Fruit fly (Drosophila melanogaster) whole organism, pupa: Measurements from ENCODE around the gene mRpL49.

Source experiments
- CG10348 ChIP-seq: fragments of 200-800 bp; sonication (Bioruptor generic); IDR thresholded peaks from 2 replicates; pipeline ENCODE4 v1.3.6; 2022; ENCODE audit warnings: missing biosample characterization, missing genetic modification characterization
- CG12605 ChIP-seq: fragments of 200-800 bp; sonication (Bioruptor generic); IDR thresholded peaks from 2 replicates; pipeline ENCODE4 v1.3.6; 2022; ENCODE audit warnings: missing biosample characterization, missing genetic modification characterization
- CG13204 ChIP-seq: fragments of 200-800 bp; sonication (Bioruptor generic); optimal IDR thresholded peaks from 2 replicates; lab custom pipeline; 2018; ENCODE audit warnings: missing biosample characterization, mild to moderate bottlenecking, missing genetic modification characterization, moderate library complexity
- CG14655 ChIP-seq: fragments of 200-800 bp; sonication (Bioruptor generic); optimal IDR thresholded peaks from 3 replicates; lab custom pipeline; 2017; ENCODE audit warnings: mild to moderate bottlenecking, missing biosample characterization, missing genetic modification reagents, missing genetic modification characterization
- CG15710 ChIP-seq: fragments of 200-800 bp; sonication (Bioruptor generic); optimal IDR thresholded peaks from 2 replicates; lab custom pipeline; 2018; ENCODE audit warnings: missing biosample characterization, mild to moderate bottlenecking, missing genetic modification characterization, moderate library complexity
- CG17806 ChIP-seq: fragments of 200-800 bp; sonication (Bioruptor generic); optimal IDR thresholded peaks from 2 replicates; lab custom pipeline; 2018; ENCODE audit warnings: missing biosample characterization, mild to moderate bottlenecking, missing genetic modification characterization, moderate library complexity
- CG32121 ChIP-seq: fragments of 200-800 bp; sonication (Bioruptor generic); IDR thresholded peaks from 2 replicates; pipeline ENCODE4 v1.3.6; 2022; ENCODE audit warnings: missing biosample characterization, missing genetic modification characterization
- CG34367 ChIP-seq: fragments of 200-800 bp; sonication (Bioruptor generic); optimal IDR thresholded peaks from 2 replicates; lab custom pipeline; 2018; ENCODE audit warnings: missing biosample characterization, mild to moderate bottlenecking, missing genetic modification characterization
- CG4496 ChIP-seq: fragments of 200-800 bp; sonication (Bioruptor generic); IDR thresholded peaks from 3 replicates; pipeline ENCODE4 v1.3.6; 2022; ENCODE audit warnings: missing biosample characterization, missing genetic modification characterization
- CG8159 ChIP-seq: fragments of 200-800 bp; sonication (Bioruptor generic); optimal IDR thresholded peaks from 3 replicates; lab custom pipeline; 2018; ENCODE audit warnings: missing biosample characterization, mild to moderate bottlenecking, missing genetic modification characterization, moderate library complexity
- CG8301 ChIP-seq: fragments of 200-800 bp; sonication (Bioruptor generic); optimal IDR thresholded peaks from 2 replicates; lab custom pipeline; 2018; ENCODE audit warnings: missing biosample characterization, mild to moderate bottlenecking, missing genetic modification characterization
- CG9948 ChIP-seq: fragments of 200-800 bp; sonication (Bioruptor generic); optimal IDR thresholded peaks from 2 replicates; lab custom pipeline; 2018; ENCODE audit warnings: missing biosample characterization, mild to moderate bottlenecking, missing genetic modification characterization, moderate library complexity
- D1 ChIP-seq: fragments of 200-800 bp; sonication (Bioruptor generic); optimal IDR thresholded peaks from 2 replicates; lab custom pipeline; 2018; ENCODE audit warnings: missing biosample characterization, mild to moderate bottlenecking, missing genetic modification characterization, moderate library complexity
- EcR ChIP-seq: fragments of 200-800 bp; sonication (Bioruptor generic); optimal IDR thresholded peaks from 3 replicates; lab custom pipeline; 2019; ENCODE audit warnings: missing biosample characterization, missing genetic modification characterization, mild to moderate bottlenecking, moderate library complexity, missing genetic modification reagents
- Ets98B ChIP-seq: fragments of 200-800 bp; sonication (Bioruptor generic); IDR thresholded peaks from 2 replicates; pipeline ENCODE4 v1.3.6; 2022; ENCODE audit warnings: missing biosample characterization, missing genetic modification characterization
- Pif1A ChIP-seq: fragments of 200-800 bp; sonication (Bioruptor generic); optimal IDR thresholded peaks from 3 replicates; lab custom pipeline; 2016; ENCODE audit warnings: missing biosample characterization, missing genetic modification characterization
- Pif1B ChIP-seq: fragments of 200-800 bp; sonication (Bioruptor generic); optimal IDR thresholded peaks from 3 replicates; lab custom pipeline; 2016; ENCODE audit warnings: missing biosample characterization, missing genetic modification characterization
- Snoo ChIP-seq: fragments of 200-800 bp; sonication (Bioruptor generic); optimal IDR thresholded peaks from 3 replicates; lab custom pipeline; 2017; ENCODE audit warnings: missing biosample characterization, mild to moderate bottlenecking, missing genetic modification characterization, inconsistent platforms
- fd96Ca ChIP-seq: fragments of 200-800 bp; sonication (Bioruptor generic); IDR thresholded peaks from 3 replicates; pipeline ENCODE4 v1.3.6; 2022; ENCODE audit warnings: missing biosample characterization, missing genetic modification characterization
- gl ChIP-seq: fragments of 200-800 bp; sonication (Bioruptor generic); optimal IDR thresholded peaks from 2 replicates; lab custom pipeline; 2018; ENCODE audit warnings: missing biosample characterization, mild to moderate bottlenecking, missing genetic modification characterization
- rn ChIP-seq: fragments of 200-800 bp; sonication (Bioruptor generic); IDR thresholded peaks from 2 replicates; pipeline ENCODE4 v1.3.6; 2022; ENCODE audit warnings: missing biosample characterization, missing genetic modification characterization

Gene mRpL49

dm6 chrX:12939021-12939420 lies 32.1 kb downstream of the mRpL49 start:
- TF ChIP-seq Pif1A (GFP tag; lab: Kevin White, UChicago) = no peak
- TF ChIP-seq CG12605 = no peak
- TF ChIP-seq fd96Ca (GFP tag; lab: Robert Waterston, UW) = no peak
- no peak for TF ChIP-seq gl
- no peak for TF ChIP-seq CG32121
- TF ChIP-seq CG17806 (tag; lab: Kevin White, UChicago) = no peak
- TF ChIP-seq CG9948 (tag; lab: Kevin White, UChicago) = no peak
- no peak for TF ChIP-seq D1 (tag; lab: Kevin White, UChicago)
- TF ChIP-seq CG8159 (tag; lab: Kevin White, UChicago) = no peak
- no peak for TF ChIP-seq CG13204 (GFP tag; lab: Kevin White, UChicago)
- no peak for TF ChIP-seq rn (GFP tag; lab: Robert Waterston, UW)
- no peak for TF ChIP-seq Ets98B (GFP tag; lab: Robert Waterston, UW)
- TF ChIP-seq CG15710 = no peak
- TF ChIP-seq CG14655 (GFP tag; lab: Kevin White, UChicago) = no peak

- TF ChIP-seq CG9948 (tag; lab: Kevin White, UChicago) = no peak
- TF ChIP-seq fd96Ca (GFP tag; lab: Robert Waterston, UW) = no peak
- peak; percentile 18 for TF ChIP-seq Snoo (tag; lab: Kevin White, UChicago)
- TF ChIP-seq CG15710 = peak; percentile 42
- TF ChIP-seq CG14655 (GFP tag; lab: Kevin White, UChicago) = peak; percentile 23
- peak; percentile 46 for TF ChIP-seq EcR
- peak; percentile 49 for TF ChIP-seq CG8159 (tag; lab: Kevin White, UChicago)
- TF ChIP-seq CG12605 = no peak
These were observed 33.0 kb downstream of the mRpL49 start for dm6 chrX:12939951-12940350.

dm6 chrX:12940396-12940795 lies 33.5 kb downstream of the mRpL49 start:
- TF ChIP-seq Ets98B (GFP tag; lab: Robert Waterston, UW) (no peak), CG34367 (no peak), CG14655 (GFP tag; lab: Kevin White, UChicago) (no peak), CG8301 (no peak), CG10348 (GFP tag; lab: Robert Waterston, UW) (no peak), CG12605 (no peak), D1 (tag; lab: Kevin White, UChicago) (no peak), Pif1A (GFP tag; lab: Kevin White, UChicago) (no peak), Pif1B (no peak), CG17806 (tag; lab: Kevin White, UChicago) (no peak), CG15710 (no peak), CG8159 (tag; lab: Kevin White, UChicago) (no peak), CG4496 (GFP tag; lab: Robert Waterston, UW) (no peak), Snoo (tag; lab: Kevin White, UChicago) (no peak), CG32121 (no peak), fd96Ca (GFP tag; lab: Robert Waterston, UW) (no peak), CG9948 (tag; lab: Kevin White, UChicago) (no peak), EcR (no peak), gl (no peak)

- TF ChIP-seq CG17806 (tag; lab: Kevin White, UChicago) = no peak
- no peak for TF ChIP-seq Pif1B
These were observed 40.8 kb downstream of the mRpL49 start for dm6 chrX:12947670-12948069.

- TF ChIP-seq CG14655 (GFP tag; lab: Kevin White, UChicago) (no peak), CG12605 (0 out of 2 replicates have a peak, but pooled peaks have one; percentile 43)
These were observed 50.5 kb downstream of the mRpL49 start, which contains the start of gene hec for dm6 chrX:12957412-12957895. hec (minus strand) TSS chrX:12957462.
